Fruit fly (Drosophila melanogaster) Kc167 (cell line): Measurements from ENCODE around the gene CG10435.

Experiments
- Myc ChIP-seq: fragments of >200 bp; optimal IDR thresholded peaks from 2 replicates; lab custom pipeline; 2017; ENCODE audit warnings: missing external identifiers
- Sin3A ChIP-seq: fragments of >200 bp; optimal IDR thresholded peaks from 2 replicates; lab custom pipeline; 2018; ENCODE audit warnings: missing external identifiers
- h ChIP-seq: fragments of >200 bp; optimal IDR thresholded peaks from 3 replicates; lab custom pipeline; 2018; ENCODE audit warnings: missing external identifiers
- insv ChIP-seq: fragments of >200 bp; optimal IDR thresholded peaks from 3 replicates; lab custom pipeline; 2018; ENCODE audit warnings: missing external identifiers
- psq ChIP-seq: fragments of >200 bp; optimal IDR thresholded peaks from 2 replicates; lab custom pipeline; 2017; ENCODE audit warnings: missing external identifiers
- ttk ChIP-seq: sonication (Bioruptor generic); optimal IDR thresholded peaks from 2 replicates; lab custom pipeline; 2017; ENCODE audit warnings: missing external identifiers

CG10435 gene

dm6 chr3R:8026515-8026914 lies 13.5 kb upstream of the CG10435 start:
- TF ChIP-seq h (lab: Kevin White, UChicago) (no peak), Myc (no peak), Sin3A (lab: Kevin White, UChicago) (no peak), insv (lab: Kevin White, UChicago) (no peak), ttk (lab: Kevin White, UChicago) (no peak), psq (no peak)

DNA sequence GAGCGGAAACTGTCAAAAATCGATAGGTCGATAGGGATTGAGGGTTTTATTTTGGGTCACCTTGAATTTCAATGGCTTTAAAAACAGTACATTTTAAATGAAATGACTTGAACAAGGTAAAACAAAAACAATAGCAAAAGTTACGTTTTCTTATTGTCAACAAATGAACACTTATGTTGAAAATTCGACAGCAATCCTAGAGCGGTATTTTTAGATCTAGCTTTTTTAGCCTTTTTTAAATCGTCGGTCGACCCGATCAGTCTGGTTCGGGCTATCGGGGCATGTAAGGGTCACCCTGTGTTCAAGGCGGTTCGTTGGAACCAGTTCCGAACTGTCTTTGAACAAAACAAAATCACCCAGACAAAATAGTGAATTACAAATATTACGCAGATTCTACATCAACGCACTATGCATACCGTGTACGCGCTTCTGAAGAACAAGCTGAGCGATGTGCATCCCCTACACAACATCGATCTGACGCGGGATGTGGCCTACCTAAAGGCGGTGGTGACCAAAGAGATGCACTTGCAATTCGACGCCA lies 3.9 kb downstream of the CG10435 start, which contains the start of the genes CG11052 and CG3223:
Gene CG11052 (minus strand): TSS at position 218 of the 541 bp plus-strand sequence.
Gene CG3223 (plus strand): TSS at position 321 of the 541 bp plus-strand sequence.
- TF ChIP-seq psq (no peak), h (lab: Kevin White, UChicago) (no peak), Myc (no peak), Sin3A (lab: Kevin White, UChicago) (no peak), insv (lab: Kevin White, UChicago) (no peak), ttk (lab: Kevin White, UChicago) (no peak)

DNA sequence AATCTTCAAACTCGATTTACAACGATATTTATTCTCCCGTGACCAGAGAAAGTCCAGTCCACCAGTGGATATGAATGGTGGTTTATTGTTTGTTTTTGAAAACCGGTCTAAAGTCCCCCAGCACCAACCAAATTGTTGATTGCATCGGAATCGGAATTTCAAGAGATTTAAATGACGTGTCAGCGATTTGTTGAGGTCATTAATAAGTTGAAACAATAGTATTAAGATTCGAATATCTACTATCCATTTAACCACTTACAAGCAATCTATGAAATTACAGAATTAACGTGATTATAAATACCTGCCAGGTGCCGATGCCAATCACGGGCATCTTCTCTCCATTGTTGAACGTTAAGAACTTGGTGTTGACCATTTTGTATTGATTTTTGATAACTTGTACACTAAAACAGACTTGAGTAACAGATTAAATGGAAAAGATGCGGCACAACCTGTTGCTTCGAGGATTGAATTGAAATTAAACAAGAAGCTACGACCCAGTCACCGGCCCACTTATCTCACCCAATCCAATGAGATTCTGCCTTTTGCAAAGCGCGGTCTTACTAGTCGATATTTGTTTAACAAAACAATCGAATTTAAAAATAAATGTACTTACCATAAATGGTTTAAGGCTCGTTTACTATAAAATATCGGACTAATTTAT lies 5.3 kb downstream of the CG10435 start, which contains the start of gene CG2767:
Gene CG2767 (minus strand): TSS at position 516 of the 661 bp plus-strand sequence.
- TF ChIP-seq h (lab: Kevin White, UChicago) (no peak), ttk (lab: Kevin White, UChicago) (no peak), psq (no peak), Myc (no peak), Sin3A (lab: Kevin White, UChicago) (no peak), insv (lab: Kevin White, UChicago) (no peak)

DNA sequence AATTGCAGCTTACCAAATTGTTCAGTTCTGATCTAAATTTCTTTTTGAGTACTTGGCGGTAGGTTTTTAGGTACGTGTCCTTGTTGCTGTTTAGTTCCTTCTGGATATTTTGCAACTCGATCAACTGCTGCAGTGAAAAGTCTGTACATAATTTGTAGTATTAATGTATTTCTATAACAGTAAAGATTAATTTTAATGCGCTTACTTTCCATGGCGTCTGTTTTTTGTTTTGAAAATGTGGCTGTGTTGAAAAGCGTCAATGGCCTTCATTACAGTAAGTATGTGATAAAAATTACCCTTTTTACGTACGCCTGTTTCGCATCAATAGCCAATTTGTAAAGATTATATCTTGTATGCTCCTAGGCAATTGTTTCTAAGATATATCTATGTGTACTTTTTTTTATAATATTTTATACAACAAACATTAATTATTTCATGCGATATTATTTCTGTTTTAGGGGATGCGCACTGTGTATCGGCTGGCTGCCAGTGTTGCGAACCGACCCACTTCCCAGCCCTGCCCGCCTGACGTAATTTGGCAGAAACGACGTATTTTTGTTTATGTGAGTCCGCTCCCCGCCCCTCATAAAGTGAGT lies 11.8 kb downstream of the CG10435 start, which contains the start of the genes Kmn2 and CG2698:
Gene Kmn2 (minus strand): TSS at position 236 of the 596 bp plus-strand sequence.
Gene CG2698 (plus strand): TSS at position 489 of the 596 bp plus-strand sequence.
- TF ChIP-seq Sin3A (lab: Kevin White, UChicago) = no peak
- no peak for TF ChIP-seq insv (lab: Kevin White, UChicago)
- no peak for TF ChIP-seq Myc
- no peak for TF ChIP-seq ttk (lab: Kevin White, UChicago)
- TF ChIP-seq h (lab: Kevin White, UChicago) = no peak
- TF ChIP-seq psq = no peak

- TF ChIP-seq insv (lab: Kevin White, UChicago) (no peak), h (lab: Kevin White, UChicago) (no peak), Sin3A (lab: Kevin White, UChicago) (no peak), psq (no peak), Myc (no peak), ttk (lab: Kevin White, UChicago) (no peak)
These were observed 13.4 kb downstream of the CG10435 start, which contains the start of gene PIG-H for dm6 chr3R:7999530-8000116. Gene PIG-H, plus strand, starts transcription at chr3R:7999832.

dm6 chr3R:7998778-7999177 lies 14.2 kb downstream of the CG10435 start:
- TF ChIP-seq ttk (lab: Kevin White, UChicago) (no peak), insv (lab: Kevin White, UChicago) (no peak), h (lab: Kevin White, UChicago) (no peak)

DNA sequence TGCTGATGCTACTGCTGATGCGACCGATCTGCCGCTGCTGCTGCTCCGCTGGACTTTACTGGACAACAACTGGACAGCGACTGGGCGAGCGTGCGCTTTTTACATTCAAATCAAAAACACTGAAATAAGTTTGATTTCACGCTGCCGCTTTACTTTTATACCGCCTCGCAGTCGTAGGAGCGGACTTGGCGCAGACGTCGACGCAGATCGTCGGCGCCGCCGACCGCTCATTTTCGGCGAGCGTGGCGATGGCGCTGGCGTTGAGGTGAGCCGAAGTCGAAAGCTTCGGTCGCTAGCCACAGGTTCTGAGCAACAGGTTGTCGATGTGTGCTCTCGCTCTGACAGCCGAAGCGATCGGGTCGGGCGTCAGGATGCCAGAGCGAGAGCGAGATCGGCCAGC lies 17.3 kb downstream of the CG10435 start, which contains the start of gene Elovl7:
Gene Elovl7 (minus strand): TSS at position 131 of the 400 bp plus-strand sequence.
- no peak for TF ChIP-seq ttk (lab: Kevin White, UChicago)
- no peak for TF ChIP-seq psq
- no peak for TF ChIP-seq Sin3A (lab: Kevin White, UChicago)

- TF ChIP-seq ttk (lab: Kevin White, UChicago) (no peak), Myc (no peak), psq (no peak), Sin3A (lab: Kevin White, UChicago) (no peak), insv (lab: Kevin White, UChicago) (no peak), h (lab: Kevin White, UChicago) (no peak)
These were observed 18.4 kb downstream of the CG10435 start for dm6 chr3R:7994629-7995028.

DNA sequence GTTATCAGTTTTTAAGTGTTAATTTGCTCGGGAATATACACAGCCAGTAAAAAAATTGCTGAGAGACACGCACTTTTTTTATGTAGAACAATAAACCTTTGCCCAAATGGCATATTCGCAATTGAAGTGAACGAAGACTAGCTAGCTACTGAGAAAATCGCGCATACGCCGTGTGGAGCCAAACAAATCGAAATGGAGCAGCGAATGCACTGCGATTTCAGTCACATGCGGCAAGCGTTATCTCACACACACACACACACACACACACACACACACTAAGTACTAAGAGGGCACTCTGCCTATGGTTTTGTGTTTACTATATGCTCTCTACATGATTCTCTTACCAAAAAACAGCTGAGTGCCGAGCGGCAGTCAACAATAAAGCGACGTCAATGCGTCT lies 19.5 kb downstream of the CG10435 start:
- no peak for TF ChIP-seq Myc
- TF ChIP-seq h (lab: Kevin White, UChicago) = no peak
- no peak for TF ChIP-seq insv (lab: Kevin White, UChicago)
- TF ChIP-seq Sin3A (lab: Kevin White, UChicago) = no peak
- no peak for TF ChIP-seq ttk (lab: Kevin White, UChicago)
- no peak for TF ChIP-seq psq

- TF ChIP-seq insv (lab: Kevin White, UChicago) = no peak
- TF ChIP-seq h (lab: Kevin White, UChicago) = no peak
- TF ChIP-seq psq = no peak
- no peak for TF ChIP-seq ttk (lab: Kevin White, UChicago)
- TF ChIP-seq Sin3A (lab: Kevin White, UChicago) = no peak
- TF ChIP-seq Myc = no peak
These were observed 20.9 kb downstream of the CG10435 start for dm6 chr3R:7992100-7992499.

- TF ChIP-seq insv (lab: Kevin White, UChicago) = no peak
These were observed 21.6 kb downstream of the CG10435 start for dm6 chr3R:7991446-7991845.
